Worm (Caenorhabditis elegans) whole organism, midembryonic: ENCODE results near the gene ule-3.

ENCODE experiments used
- T22C8.4 ChIP-seq: fragments of 200-800 bp; sonication (Bioruptor generic); IDR thresholded peaks from 2 replicates; pipeline ENCODE4 v1.3.6; 2022; ENCODE audit warnings: missing genetic modification characterization, missing compliant biosample characterization
- flt-1 ChIP-seq: fragments of 200-800 bp; sonication (Bioruptor generic); IDR thresholded peaks from 2 replicates; pipeline ENCODE4 v1.3.6; 2022; ENCODE audit warnings: missing genetic modification characterization, missing compliant biosample characterization
- med-1 ChIP-seq: sonication (generic microtip); optimal IDR thresholded peaks from 2 replicates; lab custom pipeline; 2017; ENCODE audit warnings: missing genetic modification characterization, mild to moderate bottlenecking, missing compliant biosample characterization, antibody characterized with exemption, missing genetic modification reagents; ENCODE audit not compliant: insufficient read depth
- ref-1 ChIP-seq: fragments of 200-800 bp; sonication (Bioruptor generic); conservative IDR thresholded peaks from 2 replicates; pipeline ENCODE4 v1.3.6; 2022; ENCODE audit warnings: missing genetic modification reagents, missing genetic modification characterization, missing compliant biosample characterization
- tab-1 ChIP-seq: fragments of 200-800 bp; sonication (Bioruptor generic); IDR thresholded peaks from 2 replicates; pipeline ENCODE4 v1.3.6; 2022; ENCODE audit warnings: missing genetic modification characterization, missing compliant biosample characterization
- ztf-23 ChIP-seq: fragments of 200-800 bp; sonication (Bioruptor generic); IDR thresholded peaks from 2 replicates; pipeline ENCODE4 v1.3.6; 2022; ENCODE audit warnings: missing genetic modification reagents, missing genetic modification characterization, missing compliant biosample characterization
- ztf-29 ChIP-seq: fragments of 200-800 bp; sonication (Bioruptor generic); IDR thresholded peaks from 2 replicates; pipeline ENCODE4 v1.3.6; 2022; ENCODE audit warnings: missing genetic modification reagents, missing genetic modification characterization, missing compliant biosample characterization

- no peak for TF ChIP-seq ztf-23 (GFP tag; lab: Robert Waterston, UW)
- no peak for TF ChIP-seq ref-1 (GFP tag; lab: Robert Waterston, UW)
- no peak for TF ChIP-seq T22C8.4 (GFP tag; lab: Robert Waterston, UW)
- no peak for TF ChIP-seq med-1 (GFP tag; lab: Kevin White, UChicago)
- TF ChIP-seq flt-1 (GFP tag; lab: Robert Waterston, UW): no peak
- TF ChIP-seq tab-1 (GFP tag; lab: Robert Waterston, UW): no peak
- TF ChIP-seq ztf-29 (GFP tag; lab: Robert Waterston, UW): no peak
Observed at ce11 chrV:10805934-10806333, 12.3 kb downstream of the ule-3 start, which contains the start of gene prp-38.
